Fruit fly (Drosophila melanogaster): ENCODE measurements around the gene Arglu1.

The Arglu1 gene

DNA sequence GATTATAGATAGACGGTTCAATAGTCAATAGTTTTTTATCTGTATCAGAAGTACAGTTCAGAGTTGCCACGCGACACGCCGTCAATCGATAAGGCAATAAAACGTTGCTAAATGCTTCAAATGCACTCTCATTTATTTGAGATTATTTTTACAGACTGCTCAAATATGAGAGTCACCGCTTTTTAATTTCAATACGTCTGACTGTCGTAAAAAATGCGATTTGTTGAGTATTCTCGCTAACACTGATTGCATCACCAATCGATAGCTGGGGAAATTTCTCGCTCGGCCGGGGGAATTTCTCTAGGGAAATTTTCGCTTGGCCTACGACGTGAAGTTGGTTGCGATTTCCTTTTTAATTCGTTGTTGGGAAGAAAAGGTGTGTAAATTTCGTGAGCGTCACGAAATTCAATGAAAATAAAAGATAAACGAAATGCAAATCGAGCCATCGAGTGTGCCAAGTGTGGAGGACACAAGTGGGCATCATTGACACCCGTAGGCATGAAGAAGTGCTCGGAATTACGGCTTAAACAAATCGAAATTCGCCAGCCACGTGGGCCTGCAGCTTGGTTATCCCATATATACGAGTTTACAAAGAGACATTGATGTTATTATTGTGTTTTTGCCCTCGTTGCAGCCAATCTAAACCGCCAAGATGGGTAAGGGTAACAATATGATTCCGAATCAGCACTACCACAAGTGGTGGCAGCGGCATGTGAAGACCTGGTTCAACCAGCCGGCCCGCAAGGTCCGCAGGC, 29.2 kb upstream of the Arglu1 start, which contains the start of the genes Dref and RpL13 (continued):
- peak; percentile 87 for TF ChIP-seq lilli (GFP tag; optimal IDR thresholded peaks at IDR 0.05)
- peak; percentile 87 for TF ChIP-seq CG15269 (tag; optimal IDR thresholded peaks at IDR 0.05)
- TF ChIP-seq CTCF (GFP tag; optimal IDR thresholded peaks at IDR 0.05) = peak; percentile 64
- peak; percentile 83 for TF ChIP-seq bigmax (GFP tag; optimal IDR thresholded peaks at IDR 0.05)
- TF ChIP-seq CG6654 (GFP tag; optimal IDR thresholded peaks at IDR 0.05) = peak; percentile 64
- peak; percentile 73 for TF ChIP-seq ac (GFP tag; optimal IDR thresholded peaks at IDR 0.05)
- TF ChIP-seq Elba2 (GFP tag; optimal IDR thresholded peaks at IDR 0.05) = no peak
- peak; percentile 93 for TF ChIP-seq CG7271 (tag; optimal IDR thresholded peaks at IDR 0.05)
- TF ChIP-seq Nf-YB (GFP tag; optimal IDR thresholded peaks at IDR 0.05) = peak; percentile 74
- TF ChIP-seq CG4282 (GFP tag; optimal IDR thresholded peaks at IDR 0.05) = peak; percentile 83
- TF ChIP-seq CG4820 (GFP tag; optimal IDR thresholded peaks at IDR 0.05) = peak; percentile 54
- TF ChIP-seq CG3065 (GFP tag; optimal IDR thresholded peaks at IDR 0.05) = peak; percentile 51
- no peak; the same call in 1 of the 2 replicates for TF ChIP-seq CG4730 (GFP tag; IDR thresholded peaks at IDR 0.05)
- TF ChIP-seq CG4617 (GFP tag; optimal IDR thresholded peaks at IDR 0.05; ENCODE audit: borderline replicate concordance) = peak; percentile 70
- peak; percentile 76 for TF ChIP-seq CG8388 (GFP tag; optimal IDR thresholded peaks at IDR 0.05)
- no peak for TF ChIP-seq usp (GFP tag; optimal IDR thresholded peaks at IDR 0.05)
- peak; percentile 73; the same call in 1 of the 2 replicates for TF ChIP-seq CG17612 (GFP tag; IDR thresholded peaks at IDR 0.05)
- peak; percentile 94 for TF ChIP-seq CG6854 (GFP tag; optimal IDR thresholded peaks at IDR 0.05)
- TF ChIP-seq CG10654 (GFP tag; optimal IDR thresholded peaks at IDR 0.05) = peak; percentile 79
- peak in 1 of 2 experiments; percentile 79 for TF ChIP-seq insv (GFP tag; optimal IDR thresholded peaks at IDR 0.05)
- peak; percentile 81 for TF ChIP-seq dmrt99B (tag; optimal IDR thresholded peaks at IDR 0.05)
- peak; percentile 68 for TF ChIP-seq CG18764 (GFP tag; optimal IDR thresholded peaks at IDR 0.05)
- TF ChIP-seq HmgD (GFP tag; optimal IDR thresholded peaks at IDR 0.05) = peak; percentile 77
- TF ChIP-seq D (optimal IDR thresholded peaks at IDR 0.05) = no peak
- peak; percentile 86 for TF ChIP-seq D (GFP tag; optimal IDR thresholded peaks at IDR 0.05)
- TF ChIP-seq BEAF-32 (GFP tag; optimal IDR thresholded peaks at IDR 0.05) = peak; percentile 84
- TF ChIP-seq ttk (GFP tag; IDR thresholded peaks at IDR 0.05) = peak; percentile 44
- TF ChIP-seq CG12104 (GFP tag; optimal IDR thresholded peaks at IDR 0.05) = peak; percentile 78
- TF ChIP-seq CG17912 (GFP tag; optimal IDR thresholded peaks at IDR 0.05) = peak; percentile 96
- TF ChIP-seq CG17361 (GFP tag; IDR thresholded peaks at IDR 0.05) = peak; percentile 90
- peak; percentile 95 for TF ChIP-seq chm (GFP tag; IDR thresholded peaks at IDR 0.05)
- TF ChIP-seq CG11093 (GFP tag; IDR thresholded peaks at IDR 0.05) = no peak
- TF ChIP-seq jigr1 (GFP tag; IDR thresholded peaks at IDR 0.05) = no peak
- TF ChIP-seq CG30403 (GFP tag; optimal IDR thresholded peaks at IDR 0.05) = peak; percentile 80
- peak; percentile 79 for TF ChIP-seq tap (tag; optimal IDR thresholded peaks at IDR 0.05)
- peak; percentile 92 for TF ChIP-seq CG33213 (GFP tag; optimal IDR thresholded peaks at IDR 0.05)
- TF ChIP-seq gfzf (GFP tag; optimal IDR thresholded peaks at IDR 0.05) = peak; percentile 47
- peak; percentile 60 for TF ChIP-seq CG7372 (GFP tag; IDR thresholded peaks at IDR 0.05)
- peak; percentile 98 for TF ChIP-seq mirr (GFP tag; optimal IDR thresholded peaks at IDR 0.05)
- peak; percentile 81 for TF ChIP-seq Hsf (GFP tag; optimal IDR thresholded peaks at IDR 0.05)
- peak; percentile 81 for TF ChIP-seq CG7786 (GFP tag; optimal IDR thresholded peaks at IDR 0.05)
- TF ChIP-seq CG16815 (GFP tag; optimal IDR thresholded peaks at IDR 0.05) = peak; percentile 31
- TF ChIP-seq CG12236 (GFP tag; optimal IDR thresholded peaks at IDR 0.05) = peak; percentile 86
- TF ChIP-seq CG17568 (GFP tag; optimal IDR thresholded peaks at IDR 0.05) = no peak
- TF ChIP-seq bcd (GFP tag; optimal IDR thresholded peaks at IDR 0.05) = peak; percentile 91
- peak; percentile 66 for TF ChIP-seq disco-r (GFP tag; optimal IDR thresholded peaks at IDR 0.05)
- no peak for TF ChIP-seq Jarid2 (GFP tag; optimal IDR thresholded peaks at IDR 0.05)
- peak; percentile 72 for TF ChIP-seq CG16863 (GFP tag; optimal IDR thresholded peaks at IDR 0.05)
- TF ChIP-seq CG8944 (GFP tag; optimal IDR thresholded peaks at IDR 0.05) = peak; percentile 51
- TF ChIP-seq pita (GFP tag; optimal IDR thresholded peaks at IDR 0.05) = no peak
- TF ChIP-seq CG32772 (GFP tag; IDR thresholded peaks at IDR 0.05) = peak; percentile 37; the same call in 1 of the 2 replicates
